Worm (Caenorhabditis elegans) whole organism, L2 larva: ENCODE data around the gene daf-11.

Experiments
- lin-11 ChIP-seq: fragments of 150-350 bp; sonication (generic microtip); optimal IDR thresholded peaks from 2 replicates; lab custom pipeline; 2014; ENCODE audit warnings: missing biosample characterization, missing genetic modification characterization, inconsistent platforms, mixed read lengths
- nhr-6 ChIP-seq: fragments of 150-350 bp; optimal IDR thresholded peaks from 2 replicates; lab custom pipeline; 2014; ENCODE audit warnings: missing biosample characterization, missing genetic modification characterization
- snpc-4 ChIP-seq: fragments of 150-350 bp; optimal IDR thresholded peaks from 2 replicates; lab custom pipeline; 2014; ENCODE audit warnings: missing biosample characterization, missing genetic modification characterization
- unc-55 ChIP-seq: fragments of 150-350 bp; sonication (generic microtip); optimal IDR thresholded peaks from 3 replicates; lab custom pipeline; 2014; ENCODE audit warnings: missing biosample characterization, missing genetic modification reagents, missing genetic modification characterization
- ztf-11 ChIP-seq: sonication (generic microtip); optimal IDR thresholded peaks from 2 replicates; lab custom pipeline; 2017; ENCODE audit warnings: missing biosample characterization, missing genetic modification characterization
- ztf-4 ChIP-seq: fragments of 150-350 bp; optimal IDR thresholded peaks from 2 replicates; lab custom pipeline; 2014; ENCODE audit warnings: missing biosample characterization, missing genetic modification characterization

ce11 chrV:11730060-11730459 lies 4.2 kb upstream of the daf-11 start, which contains the start of gene rhr-2:
- TF ChIP-seq lin-11 (tag; lab: Kevin White, UChicago) (no peak), snpc-4 (tag; lab: Kevin White, UChicago) (no peak), ztf-11 (no peak), ztf-4 (no peak), nhr-6 (no peak), unc-55 (GFP tag; lab: Kevin White, UChicago) (no peak)
